Worm (Caenorhabditis elegans): Measurements from ENCODE around the gene asp-12.

DNA sequence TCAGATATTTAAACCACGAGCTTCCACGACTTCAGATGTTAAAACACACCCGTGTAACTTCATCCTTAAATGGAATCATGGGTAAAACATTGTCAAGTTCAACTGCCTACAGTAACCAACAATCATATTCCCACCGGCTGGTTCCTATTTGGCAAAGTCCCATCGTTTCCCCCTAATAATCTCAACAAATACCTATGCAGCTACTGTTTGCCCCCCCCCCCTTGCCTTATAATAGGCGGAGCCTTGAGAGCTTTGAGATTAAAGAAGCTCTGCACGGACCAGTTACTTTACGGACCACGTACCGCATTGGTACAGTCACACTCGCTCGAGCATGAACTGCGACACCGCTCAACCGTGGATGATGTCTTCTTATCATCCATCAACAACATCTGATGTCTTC, 44.4 kb upstream of the asp-12 start, which contains the start of gene pax-1:
- TF ChIP-seq egl-27 (tag; optimal IDR thresholded peaks at IDR 0.05) (no peak), lin-39 (tag; optimal IDR thresholded peaks at IDR 0.05) (no peak), elt-3 (tag; optimal IDR thresholded peaks at IDR 0.05) (no peak), unc-62 (GFP tag; optimal IDR thresholded peaks at IDR 0.05) (no peak), unc-98 (GFP tag; IDR thresholded peaks at IDR 0.05) (no peak), pag-3 (tag; optimal IDR thresholded peaks at IDR 0.05; ENCODE audit: borderline replicate concordance, insufficient read depth) (no peak), nhr-76 (tag; optimal IDR thresholded peaks at IDR 0.05) (no peak), ceh-8 (GFP tag; optimal IDR thresholded peaks at IDR 0.05) (no peak)
